Worm (Caenorhabditis elegans): Measurements from ENCODE around the gene C08F1.10.

DNA sequence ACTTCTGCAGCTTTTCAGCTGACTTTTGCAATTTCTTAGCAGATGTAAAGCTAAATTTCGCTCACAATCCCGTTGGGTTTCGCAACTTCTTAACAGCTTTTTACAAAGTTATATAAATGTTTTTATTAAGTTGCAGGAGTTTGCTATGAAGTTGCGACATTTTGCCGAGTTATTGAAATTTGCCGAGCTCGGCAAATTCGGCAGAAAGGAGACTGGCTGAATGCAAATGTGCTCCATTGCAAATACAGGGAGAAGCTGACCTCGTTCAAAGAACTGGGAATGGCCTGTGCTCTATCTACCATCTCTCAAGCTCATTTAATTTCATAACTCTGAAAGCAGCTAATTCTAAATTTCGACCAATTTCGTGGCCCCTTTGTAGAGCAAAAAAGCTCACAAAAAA lies 1.3 kb downstream of the C08F1.10 start, which contains the start of gene C08F1.11:
- no peak for TF ChIP-seq tbx-7 (tag; optimal IDR thresholded peaks at IDR 0.05)
- TF ChIP-seq pqm-1 (tag; optimal IDR thresholded peaks at IDR 0.05): no peak
- no peak for TF ChIP-seq hlh-6 (tag; optimal IDR thresholded peaks at IDR 0.05)
- no peak for TF ChIP-seq elt-2 (tag; optimal IDR thresholded peaks at IDR 0.05)
- no peak for TF ChIP-seq ama-1 (optimal IDR thresholded peaks at IDR 0.05)
- TF ChIP-seq pax-1 (tag; optimal IDR thresholded peaks at IDR 0.05): no peak
- no peak for TF ChIP-seq nfya-1 (tag; optimal IDR thresholded peaks at IDR 0.05)
- TF ChIP-seq pha-4 (tag; optimal IDR thresholded peaks at IDR 0.05): no peak

Data from whole organism, late embryonic.